Fruit fly (Drosophila melanogaster) whole organism, wandering third instar larva: Measurements from ENCODE around the gene CG12766.

Experiments used
- Abd-B ChIP-seq: fragments of >200 bp; optimal IDR thresholded peaks from 2 replicates; lab custom pipeline; 2017; ENCODE audit warnings: missing biosample characterization, missing genetic modification characterization
- CG32264 ChIP-seq: fragments of 200-800 bp; sonication (Bioruptor generic); optimal IDR thresholded peaks from 2 replicates; lab custom pipeline; 2016; ENCODE audit warnings: missing biosample characterization, missing genetic modification characterization
- CrebA ChIP-seq: fragments of 200-800 bp; sonication (Bioruptor generic); optimal IDR thresholded peaks from 2 replicates; lab custom pipeline; 2016; ENCODE audit warnings: missing biosample characterization, mild to moderate bottlenecking, missing genetic modification characterization, borderline replicate concordance
- Dif ChIP-seq: fragments of 200-275, 200-300 bp; sonication (Bioruptor generic); optimal IDR thresholded peaks from 2 replicates; lab custom pipeline; 2018; ENCODE audit warnings: missing biosample characterization, missing genetic modification characterization; ENCODE audit not compliant: partially characterized antibody
- GATAd ChIP-seq: sonication (Bioruptor generic); optimal IDR thresholded peaks from 2 replicates; lab custom pipeline; 2016; ENCODE audit warnings: missing biosample characterization, missing genetic modification characterization
- HLH106 ChIP-seq: fragments of 200-800 bp; optimal IDR thresholded peaks from 3 replicates; lab custom pipeline; 2019; ENCODE audit warnings: missing biosample characterization, mild to moderate bottlenecking, missing genetic modification characterization, moderate library complexity
- Hnf4 ChIP-seq: fragments of 200-800 bp; sonication (Bioruptor generic); optimal IDR thresholded peaks from 2 replicates; lab custom pipeline; 2016; ENCODE audit warnings: missing biosample characterization, mild to moderate bottlenecking, missing genetic modification characterization
- Hr78 ChIP-seq: fragments of >200 bp; optimal IDR thresholded peaks from 2 replicates; lab custom pipeline; 2017; ENCODE audit warnings: missing biosample characterization, missing genetic modification characterization
- Hr83 ChIP-seq: fragments of 200-300 bp; sonication (Bioruptor generic); optimal IDR thresholded peaks from 2 replicates; lab custom pipeline; 2016; ENCODE audit warnings: missing biosample characterization, mild to moderate bottlenecking, missing genetic modification characterization, moderate library complexity; ENCODE audit not compliant: poor library complexity, severe bottlenecking
- Jra ChIP-seq: sonication (Bioruptor generic); optimal IDR thresholded peaks from 2 replicates; lab custom pipeline; 2016; ENCODE audit warnings: missing biosample characterization, missing genetic modification characterization
- Mio ChIP-seq: sonication (Bioruptor generic); optimal IDR thresholded peaks from 2 replicates; lab custom pipeline; 2016; ENCODE audit warnings: missing biosample characterization, missing genetic modification characterization
- Myc ChIP-seq: fragments of >200 bp; optimal IDR thresholded peaks from 2 replicates; lab custom pipeline; 2017
- N ChIP-seq: fragments of >200 bp; optimal IDR thresholded peaks from 2 replicates; lab custom pipeline; 2018; ENCODE audit warnings: missing biosample characterization, missing external identifiers, missing genetic modification characterization
- OdsH ChIP-seq: fragments of 200-800 bp; sonication (Bioruptor generic); optimal IDR thresholded peaks from 2 replicates; lab custom pipeline; 2016; ENCODE audit warnings: missing biosample characterization, mild to moderate bottlenecking, missing genetic modification characterization
- Rel ChIP-seq, 2 experiments: fragments of 200-800 bp; sonication (Bioruptor generic) in 1 of 2; optimal IDR thresholded peaks; 2 replicates in 1 of 2; 3 replicates in 1 of 2; lab custom pipeline; 2016 to 2019; ENCODE audit warnings: mild to moderate bottlenecking in 2 of 2, missing biosample characterization in 2 of 2, missing genetic modification characterization in 2 of 2, moderate library complexity in 1 of 2
- Sp1 ChIP-seq: fragments of 200-800 bp; sonication (Bioruptor generic); optimal IDR thresholded peaks from 3 replicates; lab custom pipeline; 2019; ENCODE audit warnings: missing biosample characterization, mild to moderate bottlenecking, missing genetic modification characterization, moderate library complexity
- Vsx2 ChIP-seq: fragments of 200-300, 225-300 bp; sonication (Bioruptor generic); optimal IDR thresholded peaks from 2 replicates; lab custom pipeline; 2018; ENCODE audit warnings: missing biosample characterization, missing genetic modification characterization; ENCODE audit not compliant: partially characterized antibody
- br ChIP-seq: fragments of 200-800 bp; sonication (Bioruptor generic); optimal IDR thresholded peaks from 2 replicates; lab custom pipeline; 2016; ENCODE audit warnings: missing biosample characterization, missing genetic modification characterization
- dl ChIP-seq, 2 experiments: fragments of 175-275, 200-275 bp in 1 of 2; fragments of 200-275 bp in 1 of 2; sonication (Bioruptor generic); optimal IDR thresholded peaks; lab custom pipeline; 2018; ENCODE audit warnings: mild to moderate bottlenecking in 2 of 2, missing biosample characterization in 2 of 2, missing genetic modification characterization in 2 of 2, moderate library complexity in 2 of 2; ENCODE audit not compliant: partially characterized antibody in 2 of 2, insufficient read depth in 1 of 2
- dmrt93B ChIP-seq: fragments of 200-800 bp; sonication (Bioruptor generic); optimal IDR thresholded peaks from 2 replicates; lab custom pipeline; 2018; ENCODE audit warnings: missing biosample characterization, mild to moderate bottlenecking, missing genetic modification characterization
- ey ChIP-seq: fragments of 200-800 bp; sonication (Bioruptor generic); optimal IDR thresholded peaks from 2 replicates; lab custom pipeline; 2016; ENCODE audit warnings: missing biosample characterization, missing genetic modification characterization
- foxo ChIP-seq, 2 experiments: fragments of 200-800 bp; sonication (Bioruptor generic); optimal IDR thresholded peaks; 2 replicates in 1 of 2; 3 replicates in 1 of 2; lab custom pipeline; 2016 to 2017; ENCODE audit warnings: missing biosample characterization in 2 of 2, missing genetic modification characterization in 2 of 2
- h ChIP-seq: fragments of 200-800 bp; sonication (Bioruptor generic); optimal IDR thresholded peaks from 3 replicates; lab custom pipeline; 2016; ENCODE audit warnings: missing biosample characterization, mild to moderate bottlenecking, missing genetic modification characterization
- lola ChIP-seq: fragments of >200 bp; optimal IDR thresholded peaks from 2 replicates; lab custom pipeline; 2017; ENCODE audit warnings: missing biosample characterization, missing genetic modification characterization
- pan ChIP-seq: fragments of >200 bp; optimal IDR thresholded peaks from 2 replicates; lab custom pipeline; 2017
- psq ChIP-seq: fragments of 200-800 bp; sonication (Bioruptor generic); optimal IDR thresholded peaks from 3 replicates; lab custom pipeline; 2017; ENCODE audit warnings: missing biosample characterization, mild to moderate bottlenecking, missing genetic modification characterization, moderate library complexity
- rgr ChIP-seq: fragments of 200-800 bp; sonication (Bioruptor generic); optimal IDR thresholded peaks from 3 replicates; lab custom pipeline; 2016; ENCODE audit warnings: missing biosample characterization, mild to moderate bottlenecking, missing genetic modification characterization
- sage ChIP-seq: fragments of 200-800 bp; sonication (Bioruptor generic); optimal IDR thresholded peaks from 2 replicates; lab custom pipeline; 2016; ENCODE audit warnings: missing biosample characterization, mild to moderate bottlenecking, missing genetic modification characterization
- sv ChIP-seq: fragments of 200-800 bp; sonication (Bioruptor generic); optimal IDR thresholded peaks from 3 replicates; lab custom pipeline; 2016; ENCODE audit warnings: missing biosample characterization, missing genetic modification characterization
- tai ChIP-seq: sonication (Bioruptor generic); optimal IDR thresholded peaks from 2 replicates; lab custom pipeline; 2016; ENCODE audit warnings: missing biosample characterization, missing genetic modification characterization
- usp ChIP-seq: fragments of >200 bp; optimal IDR thresholded peaks from 2 replicates; lab custom pipeline; 2017; ENCODE audit warnings: missing biosample characterization, missing genetic modification characterization
- woc ChIP-seq: sonication (Bioruptor generic); optimal IDR thresholded peaks from 2 replicates; lab custom pipeline; 2016; ENCODE audit warnings: missing biosample characterization, mild to moderate bottlenecking, missing genetic modification characterization

The CG12766 gene

dm6 chr3L:3937806-3938205 lies 2.1 kb downstream of the CG12766 start, which contains the start of gene CG10866:
TSS of gene CG10866 (minus strand) at chr3L:3937992.
- TF ChIP-seq CG32264 (GFP tag; lab: Kevin White, UChicago) (no peak), foxo (GFP tag; optimal IDR thresholded peaks at IDR 0.05; lab: Kevin White, UChicago) (no peak), CrebA (GFP tag; lab: Kevin White, UChicago) (no peak), Sp1 (GFP tag; lab: Kevin White, UChicago) (no peak), GATAd (GFP tag; lab: Kevin White, UChicago) (no peak), Mio (GFP tag; lab: Kevin White, UChicago) (no peak), OdsH (GFP tag; lab: Kevin White, UChicago) (no peak), Rel (GFP tag; optimal IDR thresholded peaks at IDR 0.05; lab: Kevin White, UChicago) (no peak), Rel (tag; optimal IDR thresholded peaks at IDR 0.05; lab: Kevin White, UChicago) (no peak), Jra (no peak), dl (GFP tag; optimal IDR thresholded peaks at IDR 0.05; lab: Kevin White, UChicago; ENCODE audit: insufficient read depth in 1 of 2, partially characterized antibody in 2 of 2) (no peak), N (GFP tag; lab: Kevin White, UChicago) (no peak), Abd-B (no peak), sage (GFP tag; lab: Kevin White, UChicago) (no peak), pan (no peak), woc (GFP tag; lab: Kevin White, UChicago) (no peak)

dm6 chr3L:3935567-3936207 lies 4.2 kb downstream of the CG12766 start, which contains the start of gene Eip63F-1:
TSS of gene Eip63F-1 (minus strand) at chr3L:3935617.
- TF ChIP-seq foxo (GFP tag; optimal IDR thresholded peaks at IDR 0.05; lab: Kevin White, UChicago), result peak in 1 of 2 experiments; percentile 35
- TF ChIP-seq HLH106, result no peak
- TF ChIP-seq CrebA (GFP tag; lab: Kevin White, UChicago), result no peak
- peak; percentile 15 for TF ChIP-seq OdsH (GFP tag; lab: Kevin White, UChicago)
- peak; percentile 12 for TF ChIP-seq h
- peak; percentile 18 for TF ChIP-seq psq (GFP tag; lab: Kevin White, UChicago)
- peak; percentile 41 for TF ChIP-seq rgr (GFP tag; lab: Kevin White, UChicago)
- peak; percentile 58 for TF ChIP-seq sv (GFP tag; lab: Kevin White, UChicago)
- TF ChIP-seq, all 38 proteins: peak for 6

dm6 chr3L:3934110-3934509 lies 5.8 kb downstream of the CG12766 start:
- TF ChIP-seq lola (GFP tag; lab: Kevin White, UChicago) (no peak), Mio (GFP tag; lab: Kevin White, UChicago) (no peak), usp (GFP tag; lab: Kevin White, UChicago) (no peak), rgr (GFP tag; lab: Kevin White, UChicago) (no peak), Sp1 (GFP tag; lab: Kevin White, UChicago) (no peak), Hnf4 (GFP tag; lab: Kevin White, UChicago) (no peak), sage (GFP tag; lab: Kevin White, UChicago) (no peak), GATAd (GFP tag; lab: Kevin White, UChicago) (no peak), Myc (lab: Kevin White, UChicago) (no peak), Hr78 (GFP tag; lab: Kevin White, UChicago) (no peak), dmrt93B (no peak), tai (GFP tag; lab: Kevin White, UChicago) (no peak), OdsH (GFP tag; lab: Kevin White, UChicago) (no peak), ey (GFP tag; lab: Kevin White, UChicago) (no peak), Dif (GFP tag; lab: Kevin White, UChicago) (no peak)

DNA sequence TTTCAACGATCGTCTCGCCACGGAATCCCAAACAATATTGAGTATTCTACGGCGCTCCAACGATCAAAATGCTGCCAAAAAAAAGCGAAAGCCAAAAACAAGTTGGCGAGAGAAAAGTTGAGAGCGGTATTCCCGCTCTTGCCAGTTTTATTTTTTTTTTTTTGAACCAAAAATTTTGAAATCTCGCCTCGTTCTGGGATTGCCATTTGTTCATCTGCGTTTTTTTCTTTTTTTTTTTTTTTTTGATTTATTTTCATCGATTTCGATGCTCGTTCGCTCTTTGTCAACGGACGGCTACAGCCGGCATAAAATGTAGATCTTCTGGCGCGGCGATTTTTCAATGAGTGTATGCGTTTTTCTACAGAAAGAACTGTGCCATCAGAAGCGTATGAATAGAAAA lies 6.3 kb downstream of the CG12766 start:
- no peak for TF ChIP-seq lola (GFP tag; lab: Kevin White, UChicago)
- no peak for TF ChIP-seq Vsx2 (GFP tag; lab: Kevin White, UChicago)
- TF ChIP-seq rgr (GFP tag; lab: Kevin White, UChicago), result no peak
- no peak for TF ChIP-seq CG32264 (GFP tag; lab: Kevin White, UChicago)
- no peak for TF ChIP-seq Hr83
- no peak for TF ChIP-seq OdsH (GFP tag; lab: Kevin White, UChicago)
- TF ChIP-seq br (GFP tag; lab: Kevin White, UChicago), result no peak
